Fruit fly (Drosophila melanogaster): Measurements from ENCODE around the gene Ugt316A1.

dm6 chr3L:19011174-19011573 is 51.4 kb downstream of the Ugt316A1 start:
- TF ChIP-seq Myc (optimal IDR thresholded peaks at IDR 0.05): no peak
- TF ChIP-seq psq (optimal IDR thresholded peaks at IDR 0.05): no peak
- TF ChIP-seq h (optimal IDR thresholded peaks at IDR 0.05): no peak
- no peak for TF ChIP-seq insv (optimal IDR thresholded peaks at IDR 0.05)

All from Kc167 (cell line).